Fruit fly (Drosophila melanogaster): ENCODE results near the gene Gem2.

DNA sequence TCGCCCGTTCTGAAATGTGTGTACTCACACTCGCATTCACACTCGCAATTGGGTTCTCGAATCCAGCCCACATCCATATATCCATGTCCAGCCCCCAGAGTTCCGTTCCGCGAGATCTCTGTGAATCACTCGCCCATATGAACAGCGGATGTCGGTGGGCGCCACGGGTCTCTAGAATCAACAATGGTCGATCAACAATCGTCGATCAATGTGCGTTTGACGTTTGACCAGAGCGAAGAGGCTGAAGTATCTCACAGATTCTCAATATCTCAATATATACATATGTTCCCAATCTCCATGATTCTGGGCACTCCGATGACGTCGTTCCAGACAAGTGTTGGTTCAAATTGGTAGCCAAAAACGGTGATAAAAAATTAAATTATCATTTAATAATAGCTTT lies 11.0 kb downstream of the Gem2 start:
- TF ChIP-seq psq (optimal IDR thresholded peaks at IDR 0.05) = no peak
- TF ChIP-seq Sin3A (optimal IDR thresholded peaks at IDR 0.05) = no peak
